Worm (Caenorhabditis elegans): ENCODE results near the gene pph-4.2.

Gene pph-4.2

ce11 chrIII:12370011-12370506, 7.0 kb downstream of the pph-4.2 start, which contains the start of gene rpt-6 (continued):
- TF ChIP-seq fkh-4 (tag; optimal IDR thresholded peaks at IDR 0.05; ENCODE audit: borderline replicate concordance): no peak
- no peak for TF ChIP-seq irx-1 (tag; optimal IDR thresholded peaks at IDR 0.05)
- peak; percentile 46 for TF ChIP-seq jun-1 (tag; optimal IDR thresholded peaks at IDR 0.05)
- TF ChIP-seq mdl-1 (tag; optimal IDR thresholded peaks at IDR 0.05): peak in 1 of 2 experiments; percentile 51
- TF ChIP-seq nhr-47 (tag; optimal IDR thresholded peaks at IDR 0.05): peak; percentile 60
- TF ChIP-seq xbp-1 (tag; optimal IDR thresholded peaks at IDR 0.05): peak; percentile 60
- TF ChIP-seq nhr-77 (tag; optimal IDR thresholded peaks at IDR 0.05): no peak
- peak; percentile 89 for TF ChIP-seq unc-130 (tag; optimal IDR thresholded peaks at IDR 0.05)
- TF ChIP-seq ceh-90 (tag; optimal IDR thresholded peaks at IDR 0.05): peak; percentile 54
- TF ChIP-seq nhr-84 (tag; optimal IDR thresholded peaks at IDR 0.05): no peak
- no peak for TF ChIP-seq nhr-12 (tag; optimal IDR thresholded peaks at IDR 0.05)
- TF ChIP-seq sup-37 (GFP tag; optimal IDR thresholded peaks at IDR 0.05): no peak
- TF ChIP-seq zag-1 (tag; optimal IDR thresholded peaks at IDR 0.05): no peak
- no peak for TF ChIP-seq pag-3 (tag; optimal IDR thresholded peaks at IDR 0.05; ENCODE audit: borderline replicate concordance, insufficient read depth)
- no peak for TF ChIP-seq lin-39 (tag; optimal IDR thresholded peaks at IDR 0.05)
- no peak for TF ChIP-seq sptf-1 (tag; optimal IDR thresholded peaks at IDR 0.05)
- peak; percentile 72 for TF ChIP-seq nhr-85 (tag)
- TF ChIP-seq F16B12.6 (tag; optimal IDR thresholded peaks at IDR 0.05): peak; percentile 98
- TF ChIP-seq nhr-11 (tag; optimal IDR thresholded peaks at IDR 0.05): no peak
- peak; percentile 65 for TF ChIP-seq swsn-7 (tag; optimal IDR thresholded peaks at IDR 0.05)
- TF ChIP-seq lin-35 (GFP tag; optimal IDR thresholded peaks at IDR 0.05): peak; percentile 71 to 76
- no peak for TF ChIP-seq efl-3 (GFP tag; optimal IDR thresholded peaks at IDR 0.05)
- peak in 1 of 2 experiments; percentile 23 for TF ChIP-seq ztf-11 (tag; optimal IDR thresholded peaks at IDR 0.05)
- TF ChIP-seq ets-5 (GFP tag; IDR thresholded peaks at IDR 0.05): no peak
- TF ChIP-seq alr-1 (tag; optimal IDR thresholded peaks at IDR 0.05; ENCODE audit: borderline replicate concordance): no peak
- TF ChIP-seq lin-14 (GFP tag; optimal IDR thresholded peaks at IDR 0.05): no peak
- no peak for TF ChIP-seq unc-62 (GFP tag; optimal IDR thresholded peaks at IDR 0.05)
- no peak for TF ChIP-seq egl-13 (tag; optimal IDR thresholded peaks at IDR 0.05)
- peak; percentile 96 for TF ChIP-seq skn-1 (tag; optimal IDR thresholded peaks at IDR 0.05)
- TF ChIP-seq isw-1 (GFP tag; IDR thresholded peaks at IDR 0.05): peak; percentile 32
- TF ChIP-seq lsy-2 (tag; optimal IDR thresholded peaks at IDR 0.05): peak; percentile 64 to 67
- peak in 1 of 6 experiments; percentile 41 for TF ChIP-seq elt-3 (tag; optimal IDR thresholded peaks at IDR 0.05)
- peak; percentile 48 for TF ChIP-seq dsc-1 (tag; optimal IDR thresholded peaks at IDR 0.05)
- TF ChIP-seq C04F5.9 (tag; optimal IDR thresholded peaks at IDR 0.05): no peak
- peak; percentile 47 to 74 (median 67) for TF ChIP-seq ceh-82 (tag; optimal IDR thresholded peaks at IDR 0.05)
- no peak for TF ChIP-seq unc-98 (GFP tag; IDR thresholded peaks at IDR 0.05)
- TF ChIP-seq elt-2 (tag; optimal IDR thresholded peaks at IDR 0.05): no peak

- TF ChIP-seq unc-30 (tag; optimal IDR thresholded peaks at IDR 0.05) (no peak), xbp-1 (tag; optimal IDR thresholded peaks at IDR 0.05) (no peak), lin-14 (GFP tag; optimal IDR thresholded peaks at IDR 0.05) (peak; percentile 67), tlp-1 (tag; optimal IDR thresholded peaks at IDR 0.05) (no peak), lin-13 (GFP tag; optimal IDR thresholded peaks at IDR 0.05) (peak; percentile 28), fkh-8 (tag; optimal IDR thresholded peaks at IDR 0.05) (peak; percentile 92), blmp-1 (tag; optimal IDR thresholded peaks at IDR 0.05) (peak; percentile 20), snu-23 (GFP tag; optimal IDR thresholded peaks at IDR 0.05) (peak; percentile 50), skn-1 (tag; optimal IDR thresholded peaks at IDR 0.05) (peak; percentile 33), Y116A8C.19 (tag; optimal IDR thresholded peaks at IDR 0.05; ENCODE audit: borderline replicate concordance) (no peak), hlh-17 (GFP tag; optimal IDR thresholded peaks at IDR 0.05; ENCODE audit: borderline replicate concordance) (no peak), pqm-1 (tag; optimal IDR thresholded peaks at IDR 0.05) (no peak), egl-27 (tag; optimal IDR thresholded peaks at IDR 0.05) (no peak), ztf-11 (tag; optimal IDR thresholded peaks at IDR 0.05) (no peak), nhr-71 (tag; optimal IDR thresholded peaks at IDR 0.05) (peak; percentile 56), ceh-88 (GFP tag; IDR thresholded peaks at IDR 0.05) (no peak; the same call in 1 of the 2 replicates), dsc-1 (tag; optimal IDR thresholded peaks at IDR 0.05) (peak; percentile 59), mep-1 (tag; optimal IDR thresholded peaks at IDR 0.05) (peak; percentile 59), tbx-2 (tag; optimal IDR thresholded peaks at IDR 0.05) (peak; percentile 6), unc-86 (tag; optimal IDR thresholded peaks at IDR 0.05) (peak; percentile 51), ceh-90 (tag; optimal IDR thresholded peaks at IDR 0.05) (no peak), nhr-84 (tag; optimal IDR thresholded peaks at IDR 0.05) (no peak), snpc-4 (tag; optimal IDR thresholded peaks at IDR 0.05) (no peak)
These were observed 7.6 kb downstream of the pph-4.2 start for ce11 chrIII:12369476-12369875.
